Worm (Caenorhabditis elegans) whole organism, late embryonic: Measurements from ENCODE around the gene szy-20.

ENCODE experiments used
- K02D7.2 ChIP-seq: sonication (generic microtip); optimal IDR thresholded peaks from 2 replicates; lab custom pipeline; 2017; ENCODE audit warnings: mild to moderate bottlenecking, missing genetic modification characterization, missing compliant biosample characterization
- T23F11.4 ChIP-seq: fragments of 200-800 bp; sonication (Bioruptor generic); optimal IDR thresholded peaks from 2 replicates; lab custom pipeline; 2018; ENCODE audit warnings: mild to moderate bottlenecking, missing genetic modification characterization, missing compliant biosample characterization
- Y22D7AL.16 ChIP-seq: sonication (generic microtip); optimal IDR thresholded peaks from 2 replicates; lab custom pipeline; 2016; ENCODE audit warnings: missing genetic modification characterization, missing compliant biosample characterization
- ama-1 ChIP-seq: fragments of 150-350 bp; optimal IDR thresholded peaks from 2 replicates; lab custom pipeline; 2014
- ceh-19 ChIP-seq: fragments of 200-800 bp; sonication (Bioruptor generic); optimal IDR thresholded peaks from 2 replicates; lab custom pipeline; 2018; ENCODE audit warnings: mild to moderate bottlenecking, missing genetic modification characterization, missing compliant biosample characterization
- ceh-45 ChIP-seq: fragments of 200-800 bp; sonication (Bioruptor generic); IDR thresholded peaks from 2 replicates; pipeline ENCODE4 v1.3.6; 2022; ENCODE audit warnings: missing genetic modification reagents, missing genetic modification characterization, missing compliant biosample characterization
- dmd-4 ChIP-seq: sonication (generic microtip); optimal IDR thresholded peaks from 2 replicates; lab custom pipeline; 2016; ENCODE audit warnings: borderline replicate concordance, missing genetic modification characterization, missing compliant biosample characterization
- lin-11 ChIP-seq: fragments of 200-800 bp; sonication (Bioruptor generic); optimal IDR thresholded peaks from 2 replicates; lab custom pipeline; 2018; ENCODE audit warnings: mild to moderate bottlenecking, missing genetic modification characterization, missing compliant biosample characterization
- nhr-11 ChIP-seq: fragments of 150-350 bp; optimal IDR thresholded peaks from 2 replicates; lab custom pipeline; 2014; ENCODE audit warnings: missing biosample characterization, missing genetic modification characterization
- npax-4 ChIP-seq: sonication (generic microtip); optimal IDR thresholded peaks from 2 replicates; lab custom pipeline; 2016; ENCODE audit warnings: missing genetic modification characterization, missing compliant biosample characterization
- odd-2 ChIP-seq: sonication (generic microtip); optimal IDR thresholded peaks from 2 replicates; lab custom pipeline; 2017; ENCODE audit warnings: antibody characterized with exemption, mild to moderate bottlenecking, missing genetic modification characterization, missing compliant biosample characterization
- pha-4 ChIP-seq: fragments of 150-350 bp; optimal IDR thresholded peaks from 2 replicates; lab custom pipeline; 2018; ENCODE audit warnings: missing biosample characterization, missing genetic modification reagents, missing genetic modification characterization
- ref-2 ChIP-seq: sonication (generic microtip); optimal IDR thresholded peaks from 2 replicates; lab custom pipeline; 2016; ENCODE audit warnings: missing genetic modification characterization, missing compliant biosample characterization
- sox-2 ChIP-seq: fragments of 200-800 bp; sonication (Bioruptor generic); IDR thresholded peaks from 2 replicates; pipeline ENCODE4 v1.3.6; 2022; ENCODE audit warnings: missing genetic modification reagents, missing genetic modification characterization, missing compliant biosample characterization

ce11 chrII:8996064-8996463 lies 26.9 kb upstream of the szy-20 start, which contains the start of gene ndub-2:
- TF ChIP-seq nhr-11 (tag; lab: Kevin White, UChicago) (no peak), ama-1 (lab: Kevin White, UChicago) (no peak), sox-2 (GFP tag; lab: Robert Waterston, UW) (no peak), T23F11.4 (no peak), ceh-19 (GFP tag; lab: Kevin White, UChicago) (no peak), Y22D7AL.16 (tag; lab: Kevin White, UChicago) (no peak), pha-4 (tag; lab: Kevin White, UChicago) (no peak), dmd-4 (tag; lab: Kevin White, UChicago) (no peak), npax-4 (no peak), K02D7.2 (tag; lab: Kevin White, UChicago) (no peak), ref-2 (tag; lab: Kevin White, UChicago) (no peak), lin-11 (tag; lab: Kevin White, UChicago) (no peak), ceh-45 (GFP tag; lab: Robert Waterston, UW) (no peak), odd-2 (tag; lab: Kevin White, UChicago) (no peak)
